Worm (Caenorhabditis elegans) whole organism, L2 larva: Measurements from ENCODE around the gene F57G9.7.

Experiments used
- ZK546.5 ChIP-seq: sonication (generic microtip); optimal IDR thresholded peaks from 2 replicates; lab custom pipeline; 2017; ENCODE audit warnings: missing biosample characterization, missing genetic modification characterization
- ceh-82 ChIP-seq: fragments of 150-350 bp; optimal IDR thresholded peaks from 2 replicates; lab custom pipeline; 2014; ENCODE audit warnings: missing biosample characterization, missing genetic modification characterization
- lin-39 ChIP-seq: fragments of 150-350 bp; optimal IDR thresholded peaks from 2 replicates; lab custom pipeline; 2014; ENCODE audit warnings: missing biosample characterization, missing genetic modification reagents, missing genetic modification characterization
- nhr-237 ChIP-seq: fragments of 150-350 bp; optimal IDR thresholded peaks from 2 replicates; lab custom pipeline; 2014; ENCODE audit warnings: missing biosample characterization, missing genetic modification characterization
- snpc-4 ChIP-seq: fragments of 150-350 bp; optimal IDR thresholded peaks from 2 replicates; lab custom pipeline; 2014; ENCODE audit warnings: missing biosample characterization, missing genetic modification characterization
- unc-39 ChIP-seq: fragments of 150-350 bp; optimal IDR thresholded peaks from 2 replicates; lab custom pipeline; 2014; ENCODE audit warnings: missing biosample characterization, missing genetic modification characterization
- unc-62 ChIP-seq: fragments of 150-350 bp; optimal IDR thresholded peaks from 2 replicates; lab custom pipeline; 2014; ENCODE audit warnings: missing biosample characterization, missing genetic modification reagents, missing genetic modification characterization
- zag-1 ChIP-seq: fragments of 150-350 bp; optimal IDR thresholded peaks from 2 replicates; lab custom pipeline; 2014; ENCODE audit warnings: missing biosample characterization, missing genetic modification characterization

- TF ChIP-seq ZK546.5 (tag; lab: Kevin White, UChicago), result no peak
- TF ChIP-seq unc-62 (GFP tag; lab: Kevin White, UChicago), result no peak
- no peak for TF ChIP-seq ceh-82 (tag; lab: Kevin White, UChicago)
- no peak for TF ChIP-seq snpc-4 (tag; lab: Kevin White, UChicago)
- no peak for TF ChIP-seq zag-1 (tag; lab: Kevin White, UChicago)
- TF ChIP-seq unc-39, result no peak
- no peak for TF ChIP-seq lin-39 (tag; lab: Kevin White, UChicago)
- no peak for TF ChIP-seq nhr-237 (tag; lab: Kevin White, UChicago)
Observed at ce11 chrII:12438441-12438840, 40.9 kb upstream of the F57G9.7 start, which contains the start of gene Y57A10C.9.
